Worm (Caenorhabditis elegans) whole organism, midembryonic: ENCODE results near the gene T05B4.8.

Source experiments
- T22C8.4 ChIP-seq: fragments of 200-800 bp; sonication (Bioruptor generic); IDR thresholded peaks from 2 replicates; pipeline ENCODE4 v1.3.6; 2022; ENCODE audit warnings: missing genetic modification characterization, missing compliant biosample characterization
- cog-1 ChIP-seq: sonication (generic microtip); optimal IDR thresholded peaks from 2 replicates; lab custom pipeline; 2016; ENCODE audit warnings: missing genetic modification characterization, missing compliant biosample characterization
- flt-1 ChIP-seq: fragments of 200-800 bp; sonication (Bioruptor generic); IDR thresholded peaks from 2 replicates; pipeline ENCODE4 v1.3.6; 2022; ENCODE audit warnings: missing genetic modification characterization, missing compliant biosample characterization
- klf-2 ChIP-seq: fragments of 200-800 bp; sonication (Bioruptor generic); conservative IDR thresholded peaks from 2 replicates; pipeline ENCODE4 v1.3.6; 2022; ENCODE audit warnings: missing genetic modification reagents, missing genetic modification characterization, missing compliant biosample characterization
- med-1 ChIP-seq: sonication (generic microtip); optimal IDR thresholded peaks from 2 replicates; lab custom pipeline; 2017; ENCODE audit warnings: missing genetic modification characterization, mild to moderate bottlenecking, missing compliant biosample characterization, antibody characterized with exemption, missing genetic modification reagents; ENCODE audit not compliant: insufficient read depth
- ref-1 ChIP-seq: fragments of 200-800 bp; sonication (Bioruptor generic); conservative IDR thresholded peaks from 2 replicates; pipeline ENCODE4 v1.3.6; 2022; ENCODE audit warnings: missing genetic modification reagents, missing genetic modification characterization, missing compliant biosample characterization
- tab-1 ChIP-seq: fragments of 200-800 bp; sonication (Bioruptor generic); IDR thresholded peaks from 2 replicates; pipeline ENCODE4 v1.3.6; 2022; ENCODE audit warnings: missing genetic modification characterization, missing compliant biosample characterization
- ztf-23 ChIP-seq: fragments of 200-800 bp; sonication (Bioruptor generic); IDR thresholded peaks from 2 replicates; pipeline ENCODE4 v1.3.6; 2022; ENCODE audit warnings: missing genetic modification reagents, missing genetic modification characterization, missing compliant biosample characterization
- ztf-29 ChIP-seq: fragments of 200-800 bp; sonication (Bioruptor generic); IDR thresholded peaks from 2 replicates; pipeline ENCODE4 v1.3.6; 2022; ENCODE audit warnings: missing genetic modification reagents, missing genetic modification characterization, missing compliant biosample characterization

The T05B4.8 gene

ce11 chrV:4134728-4135127 lies 18.8 kb upstream of the T05B4.8 start, which contains the start of gene lgc-1:
Gene lgc-1 (plus strand): TSS chrV:4135028.
- TF ChIP-seq T22C8.4 (GFP tag; lab: Robert Waterston, UW) (no peak), klf-2 (GFP tag; lab: Robert Waterston, UW) (no peak), ref-1 (GFP tag; lab: Robert Waterston, UW) (no peak), flt-1 (GFP tag; lab: Robert Waterston, UW) (no peak), med-1 (GFP tag; lab: Kevin White, UChicago) (no peak), ztf-23 (GFP tag; lab: Robert Waterston, UW) (no peak), ztf-29 (GFP tag; lab: Robert Waterston, UW) (no peak), tab-1 (no peak)

- no peak for TF ChIP-seq T22C8.4 (GFP tag; lab: Robert Waterston, UW)
- TF ChIP-seq cog-1 (tag; lab: Kevin White, UChicago) = no peak
- TF ChIP-seq ztf-29 (GFP tag; lab: Robert Waterston, UW) = no peak
Measured at ce11 chrV:4131471-4131939, 15.5 kb upstream of the T05B4.8 start, which contains the start of gene nhr-57. Gene nhr-57 (plus strand): TSS chrV:4131889.

ce11 chrV:4129604-4130003 lies 13.6 kb upstream of the T05B4.8 start, which contains the start of gene phat-4:
Gene phat-4 (plus strand): TSS chrV:4129904.
- TF ChIP-seq med-1 (GFP tag; lab: Kevin White, UChicago) (no peak), klf-2 (GFP tag; lab: Robert Waterston, UW) (no peak), cog-1 (tag; lab: Kevin White, UChicago) (no peak), ztf-29 (GFP tag; lab: Robert Waterston, UW) (no peak), ref-1 (GFP tag; lab: Robert Waterston, UW) (no peak)

- TF ChIP-seq klf-2 (GFP tag; lab: Robert Waterston, UW) (no peak), ztf-29 (GFP tag; lab: Robert Waterston, UW) (no peak), cog-1 (tag; lab: Kevin White, UChicago) (no peak), ref-1 (GFP tag; lab: Robert Waterston, UW) (no peak), ztf-23 (GFP tag; lab: Robert Waterston, UW) (no peak), med-1 (GFP tag; lab: Kevin White, UChicago) (no peak), T22C8.4 (GFP tag; lab: Robert Waterston, UW) (no peak), tab-1 (no peak), flt-1 (GFP tag; lab: Robert Waterston, UW) (no peak)
Measured at ce11 chrV:4127435-4127834, 11.5 kb upstream of the T05B4.8 start, which contains the start of gene T05B4.13. Gene T05B4.13 (minus strand): TSS chrV:4127535.

- TF ChIP-seq tab-1 (no peak), klf-2 (GFP tag; lab: Robert Waterston, UW) (no peak), cog-1 (tag; lab: Kevin White, UChicago) (no peak), flt-1 (GFP tag; lab: Robert Waterston, UW) (no peak), ztf-29 (GFP tag; lab: Robert Waterston, UW) (no peak), med-1 (GFP tag; lab: Kevin White, UChicago) (no peak), ztf-23 (GFP tag; lab: Robert Waterston, UW) (no peak), T22C8.4 (GFP tag; lab: Robert Waterston, UW) (no peak), ref-1 (GFP tag; lab: Robert Waterston, UW) (no peak)
Measured at ce11 chrV:4125552-4126084, 9.6 kb upstream of the T05B4.8 start, which contains the start of gene T05B4.12. Gene T05B4.12 (minus strand): TSS chrV:4126034.

ce11 chrV:4122415-4122814 lies 6.4 kb upstream of the T05B4.8 start, which contains the start of gene phat-5:
Gene phat-5 (minus strand): TSS chrV:4122515.
- no peak for TF ChIP-seq tab-1
- no peak for TF ChIP-seq ztf-23 (GFP tag; lab: Robert Waterston, UW)
- no peak for TF ChIP-seq klf-2 (GFP tag; lab: Robert Waterston, UW)
- TF ChIP-seq cog-1 (tag; lab: Kevin White, UChicago) = no peak
- no peak for TF ChIP-seq med-1 (GFP tag; lab: Kevin White, UChicago)
- TF ChIP-seq ref-1 (GFP tag; lab: Robert Waterston, UW) = no peak
- no peak for TF ChIP-seq T22C8.4 (GFP tag; lab: Robert Waterston, UW)
- no peak for TF ChIP-seq flt-1 (GFP tag; lab: Robert Waterston, UW)
- TF ChIP-seq ztf-29 (GFP tag; lab: Robert Waterston, UW) = no peak

ce11 chrV:4120629-4121028 lies 4.7 kb upstream of the T05B4.8 start, which contains the start of gene T05B4.10:
Gene T05B4.10 (minus strand): TSS chrV:4120729.
- no peak for TF ChIP-seq flt-1 (GFP tag; lab: Robert Waterston, UW)
- TF ChIP-seq ztf-23 (GFP tag; lab: Robert Waterston, UW) = no peak
- TF ChIP-seq ztf-29 (GFP tag; lab: Robert Waterston, UW) = no peak
- no peak for TF ChIP-seq ref-1 (GFP tag; lab: Robert Waterston, UW)
- TF ChIP-seq klf-2 (GFP tag; lab: Robert Waterston, UW) = no peak
- TF ChIP-seq med-1 (GFP tag; lab: Kevin White, UChicago) = no peak
- no peak for TF ChIP-seq cog-1 (tag; lab: Kevin White, UChicago)
- no peak for TF ChIP-seq T22C8.4 (GFP tag; lab: Robert Waterston, UW)
- no peak for TF ChIP-seq tab-1

- no peak for TF ChIP-seq tab-1
- TF ChIP-seq med-1 (GFP tag; lab: Kevin White, UChicago) = no peak
- TF ChIP-seq ztf-29 (GFP tag; lab: Robert Waterston, UW) = no peak
- TF ChIP-seq klf-2 (GFP tag; lab: Robert Waterston, UW) = no peak
- no peak for TF ChIP-seq ref-1 (GFP tag; lab: Robert Waterston, UW)
- no peak for TF ChIP-seq ztf-23 (GFP tag; lab: Robert Waterston, UW)
- no peak for TF ChIP-seq flt-1 (GFP tag; lab: Robert Waterston, UW)
- TF ChIP-seq cog-1 (tag; lab: Kevin White, UChicago) = no peak
- TF ChIP-seq T22C8.4 (GFP tag; lab: Robert Waterston, UW) = no peak
Measured at ce11 chrV:4118332-4118731, 2.4 kb upstream of the T05B4.8 start, which contains the start of gene T05B4.9. Gene T05B4.9 (minus strand): TSS chrV:4118432.

ce11 chrV:4114627-4115026 lies 1.3 kb downstream of the T05B4.8 start, which contains the start of gene srw-133:
Gene srw-133 (minus strand): TSS chrV:4114727.
- TF ChIP-seq klf-2 (GFP tag; lab: Robert Waterston, UW) = no peak
- no peak for TF ChIP-seq ztf-29 (GFP tag; lab: Robert Waterston, UW)
- no peak for TF ChIP-seq tab-1
- no peak for TF ChIP-seq med-1 (GFP tag; lab: Kevin White, UChicago)
- no peak for TF ChIP-seq cog-1 (tag; lab: Kevin White, UChicago)
- TF ChIP-seq T22C8.4 (GFP tag; lab: Robert Waterston, UW) = no peak
- no peak for TF ChIP-seq flt-1 (GFP tag; lab: Robert Waterston, UW)
- TF ChIP-seq ztf-23 (GFP tag; lab: Robert Waterston, UW) = no peak
- no peak for TF ChIP-seq ref-1 (GFP tag; lab: Robert Waterston, UW)
